Fruit fly (Drosophila melanogaster): ENCODE measurements around the gene Eip75B.

dm6 chr3L:17921462-17921861 lies 143.0 kb downstream of the Eip75B start:
- TF ChIP-seq Sin3A (optimal IDR thresholded peaks at IDR 0.05) (no peak), h (optimal IDR thresholded peaks at IDR 0.05) (no peak), psq (optimal IDR thresholded peaks at IDR 0.05) (no peak), insv (optimal IDR thresholded peaks at IDR 0.05) (no peak), ttk (optimal IDR thresholded peaks at IDR 0.05) (no peak)
